Worm (Caenorhabditis elegans) whole organism, L4 larva: ENCODE data around the gene K02C4.5.

Source experiments
- D1046.2 ChIP-seq: fragments of 200-800 bp; sonication (Bioruptor generic); IDR thresholded peaks from 2 replicates; pipeline ENCODE4 v1.3.6; 2022; ENCODE audit warnings: missing genetic modification characterization, missing compliant biosample characterization
- F44E2.7 ChIP-seq: fragments of 200-800 bp; sonication (Bioruptor generic); IDR thresholded peaks from 2 replicates; pipeline ENCODE4 v2.1.2; 2022; ENCODE audit warnings: missing genetic modification characterization, missing compliant biosample characterization
- T20F7.1 ChIP-seq: fragments of 200-800 bp; sonication (Bioruptor generic); optimal IDR thresholded peaks from 2 replicates; lab custom pipeline; 2018; ENCODE audit warnings: mild to moderate bottlenecking, missing genetic modification characterization, missing compliant biosample characterization
- Y48G9A.11 ChIP-seq: fragments of 200-800 bp; sonication (Bioruptor generic); IDR thresholded peaks from 2 replicates; pipeline ENCODE4 v1.3.6; 2022; ENCODE audit warnings: missing genetic modification reagents, missing genetic modification characterization, missing compliant biosample characterization
- Y75B8A.6 ChIP-seq: fragments of 200-800 bp; sonication (Bioruptor generic); IDR thresholded peaks from 2 replicates; pipeline ENCODE4 v1.3.6; 2022; ENCODE audit warnings: missing genetic modification reagents, missing genetic modification characterization, missing compliant biosample characterization
- aha-1 ChIP-seq: fragments of 150-350 bp; peaks from one replicate; lab custom pipeline; 2014; ENCODE audit warnings: missing biosample characterization, missing genetic modification characterization
- attf-4 ChIP-seq: sonication (generic microtip); optimal IDR thresholded peaks from 3 replicates; lab custom pipeline; 2017; ENCODE audit warnings: missing biosample characterization, missing genetic modification characterization
- ceh-28 ChIP-seq: fragments of 150-350 bp; optimal IDR thresholded peaks from 2 replicates; lab custom pipeline; 2014; ENCODE audit warnings: missing biosample characterization, missing genetic modification reagents, missing genetic modification characterization
- ceh-62 ChIP-seq: sonication (generic microtip); optimal IDR thresholded peaks from 2 replicates; lab custom pipeline; 2017; ENCODE audit warnings: missing biosample characterization, missing genetic modification characterization
- ces-1 ChIP-seq: fragments of 150-350 bp; sonication (generic microtip); optimal IDR thresholded peaks from 4 replicates; lab custom pipeline; 2014; ENCODE audit warnings: missing biosample characterization, missing genetic modification reagents, missing genetic modification characterization
- cey-2 ChIP-seq: sonication (generic microtip); optimal IDR thresholded peaks from 3 replicates; lab custom pipeline; 2017; ENCODE audit warnings: missing genetic modification characterization, mild to moderate bottlenecking, missing compliant biosample characterization, antibody characterized with exemption, borderline replicate concordance; ENCODE audit not compliant: insufficient read depth
- daf-12 ChIP-seq: fragments of 150-350 bp; optimal IDR thresholded peaks from 2 replicates; lab custom pipeline; 2014; ENCODE audit warnings: missing biosample characterization, missing genetic modification reagents, missing genetic modification characterization
- daf-16 ChIP-seq, 3 experiments: sonication (generic microtip); optimal IDR thresholded peaks; 2 replicates each; lab custom pipeline; 2016 to 2017; ENCODE audit warnings: missing genetic modification characterization in 3 of 3, missing genetic modification reagents in 3 of 3, mild to moderate bottlenecking in 2 of 3, missing compliant biosample characterization in 2 of 3, missing biosample characterization in 1 of 3, moderate library complexity in 1 of 3
- daf-8 ChIP-seq: fragments of 200-800 bp; sonication (Bioruptor generic); IDR thresholded peaks from 2 replicates; pipeline ENCODE4 v1.3.6; 2022; ENCODE audit warnings: missing genetic modification characterization, missing compliant biosample characterization
- dmd-6 ChIP-seq: fragments of 200-800 bp; sonication (Bioruptor generic); IDR thresholded peaks from 2 replicates; pipeline ENCODE4 v1.3.6; 2022; ENCODE audit warnings: missing genetic modification reagents, missing genetic modification characterization, missing compliant biosample characterization
- dmd-9 ChIP-seq: fragments of 200-800 bp; sonication (Bioruptor generic); IDR thresholded peaks from 2 replicates; pipeline ENCODE4 v1.3.6; 2022; ENCODE audit warnings: missing genetic modification reagents, missing genetic modification characterization, missing compliant biosample characterization
- dpl-1 ChIP-seq: fragments of 150-350 bp; optimal IDR thresholded peaks from 2 replicates; lab custom pipeline; 2014; ENCODE audit warnings: missing biosample characterization, missing genetic modification reagents, missing genetic modification characterization
- duxl-1 ChIP-seq: sonication (generic microtip); optimal IDR thresholded peaks from 2 replicates; lab custom pipeline; 2016; ENCODE audit warnings: mild to moderate bottlenecking, missing genetic modification characterization, moderate library complexity, missing compliant biosample characterization; ENCODE audit not compliant: poor library complexity
- dve-1 ChIP-seq: sonication (generic microtip); optimal IDR thresholded peaks from 2 replicates; lab custom pipeline; 2017; ENCODE audit warnings: antibody characterized with exemption, mild to moderate bottlenecking, missing genetic modification characterization, missing compliant biosample characterization; ENCODE audit not compliant: insufficient read depth
- egl-27 ChIP-seq: sonication (generic microtip); optimal IDR thresholded peaks from 3 replicates; lab custom pipeline; 2017; ENCODE audit warnings: missing biosample characterization, missing genetic modification reagents, missing genetic modification characterization
- fkh-10 ChIP-seq: fragments of 150-350 bp; optimal IDR thresholded peaks from 2 replicates; lab custom pipeline; 2014; ENCODE audit warnings: missing biosample characterization, missing genetic modification reagents, missing genetic modification characterization
- gei-8 ChIP-seq: fragments of 200-800 bp; sonication (Bioruptor generic); optimal IDR thresholded peaks from 2 replicates; lab custom pipeline; 2018; ENCODE audit warnings: mild to moderate bottlenecking, missing genetic modification characterization, missing compliant biosample characterization
- hlh-30 ChIP-seq: sonication (generic microtip); optimal IDR thresholded peaks from 2 replicates; lab custom pipeline; 2017; ENCODE audit warnings: antibody characterized with exemption, mild to moderate bottlenecking, missing genetic modification characterization, missing compliant biosample characterization; ENCODE audit not compliant: insufficient read depth
- hmg-1.1 ChIP-seq: fragments of 200-800 bp; sonication (Bioruptor generic); IDR thresholded peaks from 2 replicates; pipeline ENCODE4 v1.3.6; 2022; ENCODE audit warnings: missing genetic modification reagents, missing genetic modification characterization, missing compliant biosample characterization
- jun-1 ChIP-seq: fragments of 150-350 bp; optimal IDR thresholded peaks from 2 replicates; lab custom pipeline; 2014; ENCODE audit warnings: missing biosample characterization, missing genetic modification reagents, missing genetic modification characterization
- lin-13 ChIP-seq: fragments of 150-350 bp; optimal IDR thresholded peaks from 2 replicates; lab custom pipeline; 2014; ENCODE audit warnings: missing biosample characterization, missing genetic modification reagents, missing genetic modification characterization
- lin-15B ChIP-seq: fragments of 150-350 bp; sonication (generic microtip); optimal IDR thresholded peaks from 3 replicates; lab custom pipeline; 2014; ENCODE audit warnings: missing biosample characterization, missing genetic modification characterization
- lin-39 ChIP-seq: fragments of 150-350 bp; optimal IDR thresholded peaks from 2 replicates; lab custom pipeline; 2014; ENCODE audit warnings: missing biosample characterization, missing genetic modification reagents, missing genetic modification characterization
- madf-9 ChIP-seq: fragments of 200-800 bp; sonication (Bioruptor generic); conservative IDR thresholded peaks from 2 replicates; pipeline ENCODE4 v1.3.6; 2022; ENCODE audit warnings: missing genetic modification reagents, missing genetic modification characterization, missing compliant biosample characterization
- mes-2 ChIP-seq: sonication (generic microtip); optimal IDR thresholded peaks from 2 replicates; lab custom pipeline; 2016; ENCODE audit warnings: missing genotype, mild to moderate bottlenecking, missing genetic modification characterization, missing compliant biosample characterization; ENCODE audit not compliant: poor library complexity, severe bottlenecking
- nhr-10 ChIP-seq: fragments of 150-350 bp; optimal IDR thresholded peaks from 2 replicates; lab custom pipeline; 2014; ENCODE audit warnings: missing biosample characterization, missing genetic modification characterization
- nhr-25 ChIP-seq: sonication (generic microtip); optimal IDR thresholded peaks from 2 replicates; lab custom pipeline; 2017; ENCODE audit warnings: missing genetic modification characterization, mild to moderate bottlenecking, missing compliant biosample characterization, antibody characterized with exemption, moderate library complexity, borderline replicate concordance; ENCODE audit not compliant: insufficient read depth
- nhr-41 ChIP-seq: fragments of 200-800 bp; sonication (Bioruptor generic); IDR thresholded peaks from 2 replicates; pipeline ENCODE4 v1.3.6; 2022; ENCODE audit warnings: missing genetic modification reagents, missing genetic modification characterization, missing compliant biosample characterization
- nhr-48 ChIP-seq: sonication (generic microtip); optimal IDR thresholded peaks from 2 replicates; lab custom pipeline; 2016; ENCODE audit warnings: mild to moderate bottlenecking, missing genetic modification characterization, missing compliant biosample characterization
- nhr-6 ChIP-seq: fragments of 150-350 bp; optimal IDR thresholded peaks from 2 replicates; lab custom pipeline; 2014; ENCODE audit warnings: missing biosample characterization, missing genetic modification characterization
- nhr-76 ChIP-seq: fragments of 150-350 bp; optimal IDR thresholded peaks from 2 replicates; lab custom pipeline; 2014; ENCODE audit warnings: missing biosample characterization, missing genetic modification characterization
- php-3 ChIP-seq: fragments of 200-800 bp; sonication (Bioruptor generic); IDR thresholded peaks from 2 replicates; pipeline ENCODE4 v1.3.6; 2022; ENCODE audit warnings: missing genetic modification reagents, missing genetic modification characterization, missing compliant biosample characterization
- pqm-1 ChIP-seq: sonication (generic microtip); optimal IDR thresholded peaks from 2 replicates; lab custom pipeline; 2017; ENCODE audit warnings: missing biosample characterization, missing genetic modification characterization
- snpc-1.2 ChIP-seq: fragments of 200-800 bp; sonication (Bioruptor generic); IDR thresholded peaks from 2 replicates; pipeline ENCODE4 v1.3.6; 2022; ENCODE audit warnings: missing genetic modification reagents, missing genetic modification characterization, missing compliant biosample characterization
- snpc-4 ChIP-seq: fragments of 150-350 bp; optimal IDR thresholded peaks from 2 replicates; lab custom pipeline; 2014; ENCODE audit warnings: missing biosample characterization, missing genetic modification characterization
- spr-1 ChIP-seq: sonication (generic microtip); optimal IDR thresholded peaks from 2 replicates; lab custom pipeline; 2016; ENCODE audit warnings: mild to moderate bottlenecking, missing genetic modification characterization, missing compliant biosample characterization
- spr-3 ChIP-seq: fragments of 200-800 bp; sonication (Bioruptor generic); optimal IDR thresholded peaks from 2 replicates; lab custom pipeline; 2018; ENCODE audit warnings: mild to moderate bottlenecking, missing genetic modification characterization, missing compliant biosample characterization
- tra-1 ChIP-seq: fragments of 200-800 bp; sonication (Bioruptor generic); IDR thresholded peaks from 2 replicates; pipeline ENCODE4 v1.3.6; 2022; ENCODE audit warnings: missing genetic modification reagents, missing genetic modification characterization, missing compliant biosample characterization
- unc-39 ChIP-seq: sonication (generic microtip); optimal IDR thresholded peaks from 2 replicates; lab custom pipeline; 2017; ENCODE audit warnings: missing biosample characterization, missing genetic modification characterization
- vab-7 ChIP-seq: fragments of 200-800 bp; sonication (Bioruptor generic); IDR thresholded peaks from 2 replicates; pipeline ENCODE4 v1.3.6; 2022; ENCODE audit warnings: missing genetic modification reagents, missing genetic modification characterization, missing compliant biosample characterization
- ztf-11 ChIP-seq: fragments of 150-350 bp; optimal IDR thresholded peaks from 2 replicates; lab custom pipeline; 2014; ENCODE audit warnings: missing biosample characterization, missing genetic modification characterization

The K02C4.5 gene

ce11 chrII:8071801-8072544 is 6.3 kb upstream of the K02C4.5 start (continued):
- no peak for TF ChIP-seq Y48G9A.11 (GFP tag; lab: Robert Waterston, UW)
- TF ChIP-seq lin-15B = no peak
- no peak for TF ChIP-seq lin-39
- no peak for TF ChIP-seq Y75B8A.6 (GFP tag; lab: Robert Waterston, UW)
- TF ChIP-seq attf-4 (tag; lab: Kevin White, UChicago) = no peak
- no peak for TF ChIP-seq D1046.2 (GFP tag; lab: Robert Waterston, UW)
- no peak for TF ChIP-seq ztf-11 (tag; lab: Kevin White, UChicago)
- TF ChIP-seq vab-7 = no peak
- TF ChIP-seq mes-2 (tag; lab: Kevin White, UChicago) = no peak
- no peak for TF ChIP-seq unc-39 (tag; lab: Kevin White, UChicago)
- no peak for TF ChIP-seq dve-1
- TF ChIP-seq php-3 (GFP tag; lab: Robert Waterston, UW) = no peak
- no peak for TF ChIP-seq ceh-28 (tag; lab: Kevin White, UChicago)
- TF ChIP-seq daf-12 = no peak
- TF ChIP-seq hlh-30 (tag; lab: Kevin White, UChicago) = peak; percentile 94
- no peak for TF ChIP-seq ces-1 (GFP tag; lab: Kevin White, UChicago)
- no peak for TF ChIP-seq lin-13 (GFP tag; lab: Kevin White, UChicago)
- no peak for TF ChIP-seq ceh-62 (tag; lab: Kevin White, UChicago)
- TF ChIP-seq nhr-25 (tag; lab: Kevin White, UChicago) = no peak
- no peak for TF ChIP-seq snpc-1.2
- peak; percentile 58; the same call in 1 of the 2 replicates for TF ChIP-seq hmg-1.1 (GFP tag; lab: Robert Waterston, UW)
- no peak for TF ChIP-seq F44E2.7 (GFP tag; lab: Robert Waterston, UW)
- TF ChIP-seq T20F7.1 (GFP tag; lab: Kevin White, UChicago) = no peak
- no peak for TF ChIP-seq nhr-41 (GFP tag; lab: Robert Waterston, UW)
- no peak for TF ChIP-seq dpl-1
- TF ChIP-seq pqm-1 (tag; lab: Kevin White, UChicago) = no peak
- 0 out of 2 replicates have a peak, but pooled peaks have one; percentile 18 for TF ChIP-seq dmd-6
- TF ChIP-seq gei-8 = no peak
- TF ChIP-seq jun-1 (tag; lab: Kevin White, UChicago) = no peak
- TF ChIP-seq spr-1 (tag; lab: Kevin White, UChicago) = no peak
- no peak for TF ChIP-seq fkh-10 (GFP tag; lab: Kevin White, UChicago)
- TF ChIP-seq madf-9 (GFP tag; lab: Robert Waterston, UW) = no peak
- TF ChIP-seq nhr-6 (tag; lab: Kevin White, UChicago) = no peak
- TF ChIP-seq cey-2 = no peak
- TF ChIP-seq nhr-76 (tag; lab: Kevin White, UChicago) = no peak
- TF ChIP-seq dmd-9 (GFP tag; lab: Robert Waterston, UW) = no peak
- no peak for TF ChIP-seq snpc-4
- peak; percentile 96 for TF ChIP-seq aha-1
- peak; percentile 81 for TF ChIP-seq nhr-48 (tag; lab: Kevin White, UChicago)
- TF ChIP-seq egl-27 (tag; lab: Kevin White, UChicago) = no peak

- TF ChIP-seq daf-16 (GFP tag; optimal IDR thresholded peaks at IDR 0.05; lab: Kevin White, UChicago) (no peak), daf-16 (tag; optimal IDR thresholded peaks at IDR 0.05; lab: Kevin White, UChicago) (peak; percentile 29), nhr-10 (tag; lab: Kevin White, UChicago) (no peak), spr-3 (GFP tag; lab: Kevin White, UChicago) (no peak), tra-1 (no peak), unc-39 (tag; lab: Kevin White, UChicago) (no peak), dmd-6 (peak; percentile 45), daf-8 (GFP tag; lab: Robert Waterston, UW) (no peak), dve-1 (peak; percentile 48), duxl-1 (no peak), hlh-30 (tag; lab: Kevin White, UChicago) (no peak), pqm-1 (tag; lab: Kevin White, UChicago) (peak; percentile 66)
These were observed 5.0 kb upstream of the K02C4.5 start, which contains the start of gene gpcp-2 for ce11 chrII:8073222-8073621. Gene gpcp-2 (minus strand): TSS chrII:8073374.
